Fruit fly (Drosophila melanogaster) whole organism, pupa: ENCODE measurements around the gene CG17065.

Source experiments
- CG8301 ChIP-seq: fragments of 200-800 bp; sonication (Bioruptor generic); optimal IDR thresholded peaks from 2 replicates; lab custom pipeline; 2018; ENCODE audit warnings: missing biosample characterization, mild to moderate bottlenecking, missing genetic modification characterization
- CG9948 ChIP-seq: fragments of 200-800 bp; sonication (Bioruptor generic); optimal IDR thresholded peaks from 2 replicates; lab custom pipeline; 2018; ENCODE audit warnings: missing biosample characterization, mild to moderate bottlenecking, missing genetic modification characterization, moderate library complexity
- fd96Ca ChIP-seq: fragments of 200-800 bp; sonication (Bioruptor generic); IDR thresholded peaks from 3 replicates; pipeline ENCODE4 v1.3.6; 2022; ENCODE audit warnings: missing biosample characterization, missing genetic modification characterization

dm6 chrX:20237914-20238313 lies 19.1 kb downstream of the CG17065 start:
- TF ChIP-seq CG9948 (tag; lab: Kevin White, UChicago) (no peak), fd96Ca (GFP tag; lab: Robert Waterston, UW) (no peak), CG8301 (tag; lab: Kevin White, UChicago) (no peak)
